Fruit fly (Drosophila melanogaster): ENCODE results near the gene Smn.

Smn gene

DNA sequence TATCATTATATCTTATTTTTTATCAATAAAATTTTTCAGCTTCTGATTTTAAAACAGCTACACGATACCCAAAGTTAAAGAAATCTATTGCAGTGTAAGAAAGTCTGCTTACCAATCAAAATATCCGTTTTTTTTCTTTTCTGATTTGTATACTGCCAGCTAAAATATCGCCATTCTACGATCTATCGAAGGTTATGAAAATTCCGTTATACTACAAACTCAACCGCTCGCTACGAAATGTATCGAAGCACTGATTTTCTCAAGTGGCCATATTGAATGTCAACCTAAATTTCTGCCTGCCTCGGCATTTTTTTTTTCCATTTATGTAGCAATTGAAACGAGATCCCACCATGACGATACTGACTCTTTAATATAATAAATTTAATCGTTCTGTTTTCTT lies 1.3 kb downstream of the Smn start, which contains the start of gene nxf2 (continued):
- TF ChIP-seq CG7745 (tag; optimal IDR thresholded peaks at IDR 0.05): no peak
- TF ChIP-seq Sox102F (GFP tag; optimal IDR thresholded peaks at IDR 0.05): no peak
- no peak for TF ChIP-seq wek (GFP tag; optimal IDR thresholded peaks at IDR 0.05)
- TF ChIP-seq CG10979 (tag; optimal IDR thresholded peaks at IDR 0.05): no peak
- no peak for TF ChIP-seq CG32772 (GFP tag; IDR thresholded peaks at IDR 0.05)
- TF ChIP-seq ewg (GFP tag; optimal IDR thresholded peaks at IDR 0.05): no peak
- no peak for TF ChIP-seq CG2889 (GFP tag; IDR thresholded peaks at IDR 0.05)
- TF ChIP-seq CG34224 (GFP tag; IDR thresholded peaks at IDR 0.05; ENCODE audit: partially characterized antibody): peak; percentile 30; the same call in 1 of the 3 replicates
- peak; percentile 19 for TF ChIP-seq trem (tag; optimal IDR thresholded peaks at IDR 0.05)
- no peak for TF ChIP-seq CG11695 (GFP tag; IDR thresholded peaks at IDR 0.05)
- TF ChIP-seq CG10431 (GFP tag; optimal IDR thresholded peaks at IDR 0.05): no peak
- no peak for TF ChIP-seq Hmx (GFP tag; optimal IDR thresholded peaks at IDR 0.05)
- TF ChIP-seq CrebB (tag; optimal IDR thresholded peaks at IDR 0.05): no peak
- TF ChIP-seq mld (GFP tag; IDR thresholded peaks at IDR 0.05; ENCODE audit: partially characterized antibody): 0 out of 3 replicates have a peak, but pooled peaks have one; percentile 6
- TF ChIP-seq pb (GFP tag; optimal IDR thresholded peaks at IDR 0.05): no peak
- TF ChIP-seq Antp (GFP tag; optimal IDR thresholded peaks at IDR 0.05): no peak
- TF ChIP-seq Nf-YC (tag; optimal IDR thresholded peaks at IDR 0.05): no peak
- TF ChIP-seq bigmax (GFP tag; optimal IDR thresholded peaks at IDR 0.05): no peak
- TF ChIP-seq az2 (GFP tag; optimal IDR thresholded peaks at IDR 0.05): no peak
- no peak for TF ChIP-seq tgo (GFP tag; IDR thresholded peaks at IDR 0.05)
- peak; percentile 25 for TF ChIP-seq stwl (tag; optimal IDR thresholded peaks at IDR 0.05)
- TF ChIP-seq CG13775 (GFP tag; optimal IDR thresholded peaks at IDR 0.05): no peak
- no peak for TF ChIP-seq Nf-YB (GFP tag; optimal IDR thresholded peaks at IDR 0.05)
- no peak for TF ChIP-seq tna (GFP tag; IDR thresholded peaks at IDR 0.05; ENCODE audit: partially characterized antibody)
- peak; percentile 59; the same call in 2 of the 4 replicates for TF ChIP-seq Dll (GFP tag; IDR thresholded peaks at IDR 0.05; ENCODE audit: partially characterized antibody)
- no peak for TF ChIP-seq prd (optimal IDR thresholded peaks at IDR 0.05)
- no peak for TF ChIP-seq prd (GFP tag; IDR thresholded peaks at IDR 0.05)
- TF ChIP-seq Lim3 (GFP tag; IDR thresholded peaks at IDR 0.05): no peak
- TF ChIP-seq CG2199 (GFP tag; IDR thresholded peaks at IDR 0.05): 0 out of 3 replicates have a peak, but pooled peaks have one; percentile 41
- no peak for TF ChIP-seq GATAe (GFP tag; conservative IDR thresholded peaks at IDR 0.05)
- no peak for TF ChIP-seq CG31365 (tag; optimal IDR thresholded peaks at IDR 0.05)
- no peak for TF ChIP-seq C15 (GFP tag; IDR thresholded peaks at IDR 0.05)
- no peak for TF ChIP-seq zen2 (GFP tag; IDR thresholded peaks at IDR 0.05; ENCODE audit: partially characterized antibody)
- no peak for TF ChIP-seq CG6654 (GFP tag; optimal IDR thresholded peaks at IDR 0.05)
- no peak for TF ChIP-seq abd-A (tag; optimal IDR thresholded peaks at IDR 0.05)
- no peak for TF ChIP-seq CG6689 (GFP tag; IDR thresholded peaks at IDR 0.05)
- no peak for TF ChIP-seq Tbp (GFP tag; optimal IDR thresholded peaks at IDR 0.05)
- TF ChIP-seq ap (GFP tag; IDR thresholded peaks at IDR 0.05): no peak
- no peak for TF ChIP-seq CG43689 (GFP tag; IDR thresholded peaks at IDR 0.05)
- TF ChIP-seq toy (GFP tag; IDR thresholded peaks at IDR 0.05): no peak
- no peak for TF ChIP-seq CG15514 (GFP tag; optimal IDR thresholded peaks at IDR 0.05)
- TF ChIP-seq yki (optimal IDR thresholded peaks at IDR 0.05): no peak
- no peak for TF ChIP-seq Usf (GFP tag; optimal IDR thresholded peaks at IDR 0.05)
- no peak for TF ChIP-seq Bgb (GFP tag; IDR thresholded peaks at IDR 0.05; ENCODE audit: partially characterized antibody)
- TF ChIP-seq sug (tag; optimal IDR thresholded peaks at IDR 0.05): no peak
- TF ChIP-seq jing (GFP tag; optimal IDR thresholded peaks at IDR 0.05): no peak
- peak; percentile 66 for TF ChIP-seq Scr (GFP tag; IDR thresholded peaks at IDR 0.05; ENCODE audit: partially characterized antibody)
- peak; percentile 61 for TF ChIP-seq BEAF-32 (GFP tag; optimal IDR thresholded peaks at IDR 0.05)
- TF ChIP-seq zen (tag; optimal IDR thresholded peaks at IDR 0.05): no peak
- TF ChIP-seq trh (GFP tag; optimal IDR thresholded peaks at IDR 0.05): no peak
- no peak for TF ChIP-seq cas (GFP tag; IDR thresholded peaks at IDR 0.05)
- no peak for TF ChIP-seq CG18476 (GFP tag; optimal IDR thresholded peaks at IDR 0.05)

All from whole organism, embryonic.